Worm (Caenorhabditis elegans): ENCODE results near the gene try-3.

The try-3 gene

ce11 chrIV:6560434-6560833, 3.5 kb downstream of the try-3 start, which contains the start of gene best-9:
Gene best-9, plus strand, starts transcription at chrIV:6560734.
- TF ChIP-seq ets-7 (tag; optimal IDR thresholded peaks at IDR 0.05) (no peak), tbx-37 (GFP tag; conservative IDR thresholded peaks at IDR 0.05) (no peak), flt-1 (GFP tag; IDR thresholded peaks at IDR 0.05) (no peak), B0310.2 (tag; optimal IDR thresholded peaks at IDR 0.05) (no peak), pes-1 (GFP tag; IDR thresholded peaks at IDR 0.05) (no peak), hmg-4 (GFP tag; optimal IDR thresholded peaks at IDR 0.05) (no peak), tra-4 (tag; optimal IDR thresholded peaks at IDR 0.05) (no peak), aly-1 (tag; optimal IDR thresholded peaks at IDR 0.05) (no peak), hnd-1 (tag; optimal IDR thresholded peaks at IDR 0.05) (no peak), F13C5.2 (tag; optimal IDR thresholded peaks at IDR 0.05) (no peak), sea-1 (GFP tag; conservative IDR thresholded peaks at IDR 0.05) (no peak), scrt-1 (GFP tag; IDR thresholded peaks at IDR 0.05) (no peak)

DNA sequence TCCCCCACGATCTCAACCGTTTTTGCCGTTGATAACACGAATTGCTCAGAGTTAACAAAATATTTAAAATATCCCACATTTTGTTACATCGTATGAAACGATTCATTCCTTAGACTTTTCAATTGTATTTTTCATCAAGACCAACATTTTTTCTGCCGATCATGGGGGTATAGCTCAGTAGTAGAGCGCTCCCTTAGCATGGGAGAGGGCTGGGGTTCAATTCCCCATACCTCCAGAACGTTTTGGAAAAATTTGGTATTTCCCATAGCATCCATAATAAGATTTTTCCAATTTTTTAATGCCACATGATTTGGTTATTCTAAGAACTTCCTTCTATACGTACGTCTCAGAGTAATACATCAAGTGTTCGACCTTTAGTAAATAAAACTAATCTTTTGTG, 5.1 kb downstream of the try-3 start:
- TF ChIP-seq hnd-1 (tag; optimal IDR thresholded peaks at IDR 0.05): no peak
- TF ChIP-seq aly-1 (tag; optimal IDR thresholded peaks at IDR 0.05): no peak
- TF ChIP-seq ama-1 (optimal IDR thresholded peaks at IDR 0.05): no peak
- TF ChIP-seq sea-1 (GFP tag; conservative IDR thresholded peaks at IDR 0.05): no peak
- TF ChIP-seq B0310.2 (tag; optimal IDR thresholded peaks at IDR 0.05): no peak
- TF ChIP-seq tbx-11 (GFP tag; IDR thresholded peaks at IDR 0.05): no peak
- TF ChIP-seq hmbx-1 (tag; optimal IDR thresholded peaks at IDR 0.05): no peak
- TF ChIP-seq F13C5.2 (tag; optimal IDR thresholded peaks at IDR 0.05): no peak
- no peak for TF ChIP-seq ceh-36 (tag; optimal IDR thresholded peaks at IDR 0.05)
- no peak for TF ChIP-seq hmg-4 (GFP tag; optimal IDR thresholded peaks at IDR 0.05)
- TF ChIP-seq ceh-13 (GFP tag; optimal IDR thresholded peaks at IDR 0.05): no peak
- no peak for TF ChIP-seq tra-4 (tag; optimal IDR thresholded peaks at IDR 0.05)
- no peak for TF ChIP-seq tbx-37 (GFP tag; conservative IDR thresholded peaks at IDR 0.05)
- no peak for TF ChIP-seq scrt-1 (GFP tag; IDR thresholded peaks at IDR 0.05)
- no peak for TF ChIP-seq ets-7 (tag; optimal IDR thresholded peaks at IDR 0.05)
- TF ChIP-seq pes-1 (GFP tag; IDR thresholded peaks at IDR 0.05): no peak
- no peak for TF ChIP-seq flt-1 (GFP tag; IDR thresholded peaks at IDR 0.05)

DNA sequence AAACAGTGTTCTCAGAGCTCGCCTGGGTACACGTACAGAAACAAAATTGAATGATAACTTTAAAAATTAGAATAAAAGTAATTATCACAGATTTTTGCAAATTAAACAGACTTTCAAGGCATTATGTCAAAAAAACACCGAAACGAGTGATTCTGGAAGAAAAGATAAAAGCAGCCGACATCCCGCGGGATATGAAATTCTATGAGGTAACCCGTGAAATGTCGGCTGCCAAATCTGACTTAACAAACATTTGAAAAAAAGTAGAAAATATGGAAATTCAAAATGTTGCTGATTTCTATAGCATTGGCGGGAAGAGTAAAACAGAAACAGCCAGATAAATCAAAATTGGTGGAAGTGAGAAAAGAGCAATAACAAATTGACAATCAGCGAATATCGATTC, 8.7 kb downstream of the try-3 start:
- TF ChIP-seq F13C5.2 (tag; optimal IDR thresholded peaks at IDR 0.05): no peak
- no peak for TF ChIP-seq ceh-36 (tag; optimal IDR thresholded peaks at IDR 0.05)
- no peak for TF ChIP-seq ceh-13 (GFP tag; optimal IDR thresholded peaks at IDR 0.05)
- TF ChIP-seq ama-1 (optimal IDR thresholded peaks at IDR 0.05): no peak
- no peak for TF ChIP-seq pes-1 (GFP tag; IDR thresholded peaks at IDR 0.05)
- no peak for TF ChIP-seq tbx-11 (GFP tag; IDR thresholded peaks at IDR 0.05)
- no peak for TF ChIP-seq hnd-1 (tag; optimal IDR thresholded peaks at IDR 0.05)
- TF ChIP-seq hmg-4 (GFP tag; optimal IDR thresholded peaks at IDR 0.05): no peak
- no peak for TF ChIP-seq hmbx-1 (tag; optimal IDR thresholded peaks at IDR 0.05)
- no peak for TF ChIP-seq sea-1 (GFP tag; conservative IDR thresholded peaks at IDR 0.05)
- TF ChIP-seq aly-1 (tag; optimal IDR thresholded peaks at IDR 0.05): no peak
- TF ChIP-seq flt-1 (GFP tag; IDR thresholded peaks at IDR 0.05): no peak
- TF ChIP-seq tbx-37 (GFP tag; conservative IDR thresholded peaks at IDR 0.05): no peak
- TF ChIP-seq tra-4 (tag; optimal IDR thresholded peaks at IDR 0.05): no peak
- no peak for TF ChIP-seq B0310.2 (tag; optimal IDR thresholded peaks at IDR 0.05)
- no peak for TF ChIP-seq scrt-1 (GFP tag; IDR thresholded peaks at IDR 0.05)
- TF ChIP-seq ets-7 (tag; optimal IDR thresholded peaks at IDR 0.05): no peak

- no peak for TF ChIP-seq flt-1 (GFP tag; IDR thresholded peaks at IDR 0.05)
- TF ChIP-seq ceh-13 (GFP tag; optimal IDR thresholded peaks at IDR 0.05): no peak
- TF ChIP-seq hmg-4 (GFP tag; optimal IDR thresholded peaks at IDR 0.05): no peak
- no peak for TF ChIP-seq tra-4 (tag; optimal IDR thresholded peaks at IDR 0.05)
- no peak for TF ChIP-seq aly-1 (tag; optimal IDR thresholded peaks at IDR 0.05)
- TF ChIP-seq hnd-1 (tag; optimal IDR thresholded peaks at IDR 0.05): no peak
- no peak for TF ChIP-seq pes-1 (GFP tag; IDR thresholded peaks at IDR 0.05)
- no peak for TF ChIP-seq hmbx-1 (tag; optimal IDR thresholded peaks at IDR 0.05)
- no peak for TF ChIP-seq F13C5.2 (tag; optimal IDR thresholded peaks at IDR 0.05)
- no peak for TF ChIP-seq tbx-11 (GFP tag; IDR thresholded peaks at IDR 0.05)
Measured at ce11 chrIV:6572238-6572637, 15.3 kb downstream of the try-3 start, which contains the start of gene bicd-1. Gene bicd-1, minus strand, starts transcription at chrIV:6572338.

- TF ChIP-seq aly-1 (tag; optimal IDR thresholded peaks at IDR 0.05) (no peak), hmg-4 (GFP tag; optimal IDR thresholded peaks at IDR 0.05) (no peak), tbx-37 (GFP tag; conservative IDR thresholded peaks at IDR 0.05) (no peak), tra-4 (tag; optimal IDR thresholded peaks at IDR 0.05) (no peak), ama-1 (optimal IDR thresholded peaks at IDR 0.05) (no peak), flt-1 (GFP tag; IDR thresholded peaks at IDR 0.05) (no peak), F13C5.2 (tag; optimal IDR thresholded peaks at IDR 0.05) (no peak), pes-1 (GFP tag; IDR thresholded peaks at IDR 0.05) (no peak)
Measured at ce11 chrIV:6572655-6573054, 15.7 kb downstream of the try-3 start.

- TF ChIP-seq hmg-4 (GFP tag; optimal IDR thresholded peaks at IDR 0.05): no peak
- TF ChIP-seq ceh-36 (tag; optimal IDR thresholded peaks at IDR 0.05): no peak
- no peak for TF ChIP-seq hnd-1 (tag; optimal IDR thresholded peaks at IDR 0.05)
Measured at ce11 chrIV:6574343-6574742, 17.4 kb downstream of the try-3 start.

DNA sequence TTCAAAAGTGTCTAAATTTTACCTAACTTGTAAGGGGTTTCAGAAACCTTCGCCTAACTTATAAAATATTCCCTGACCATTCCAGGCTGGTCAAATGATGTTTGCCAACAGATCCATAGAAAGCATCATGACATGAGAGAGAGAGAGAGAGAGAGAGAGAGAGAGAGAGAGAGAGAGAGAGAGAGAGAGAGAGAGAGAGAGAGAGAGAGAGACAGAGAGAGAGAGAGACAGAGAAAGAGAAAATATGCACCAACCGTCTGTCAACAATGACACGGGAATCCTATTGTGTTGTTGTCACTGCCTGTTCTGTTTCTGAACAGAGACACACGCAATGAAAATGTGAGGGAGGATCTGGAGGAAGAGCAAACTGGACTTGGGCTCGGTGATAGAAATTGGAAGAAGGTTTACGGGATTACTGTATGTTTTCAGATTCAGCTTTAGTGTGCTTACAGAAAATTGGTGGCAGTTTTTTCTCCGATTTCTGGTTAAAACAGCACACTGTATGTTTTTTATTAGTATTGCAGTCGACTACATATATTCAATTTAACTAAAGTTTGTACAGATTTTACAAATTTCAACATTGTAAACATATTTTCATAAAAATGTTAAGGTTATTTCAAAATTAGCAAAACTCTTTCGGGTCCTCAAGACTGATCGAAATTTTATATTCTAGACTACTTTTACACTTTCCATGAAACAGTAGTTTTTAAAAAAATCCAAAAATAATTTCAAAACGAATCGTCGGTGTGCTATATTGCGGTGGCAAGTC, 19.2 kb downstream of the try-3 start:
- TF ChIP-seq tra-4 (tag; optimal IDR thresholded peaks at IDR 0.05): no peak
- TF ChIP-seq sea-1 (GFP tag; conservative IDR thresholded peaks at IDR 0.05): no peak
- no peak for TF ChIP-seq tbx-11 (GFP tag; IDR thresholded peaks at IDR 0.05)

DNA sequence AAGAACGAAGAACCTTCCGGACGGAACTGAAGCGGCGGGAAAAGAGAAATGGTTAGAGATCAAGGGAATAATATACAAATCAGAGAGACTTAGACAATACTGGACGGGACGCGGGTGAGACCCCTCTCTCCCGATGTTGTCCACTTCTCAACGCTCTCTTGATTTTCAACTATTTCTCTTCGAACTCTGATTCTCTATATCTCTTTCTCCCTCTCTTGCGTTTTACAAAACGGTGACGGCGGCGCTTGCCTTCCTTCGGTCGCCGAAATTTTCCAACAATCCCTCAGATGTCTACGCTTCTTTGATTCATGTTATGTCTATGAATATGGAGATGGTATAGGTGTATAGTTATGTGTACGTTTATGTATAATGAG, 19.8 kb downstream of the try-3 start:
- TF ChIP-seq scrt-1 (GFP tag; IDR thresholded peaks at IDR 0.05) (no peak), hmg-4 (GFP tag; optimal IDR thresholded peaks at IDR 0.05) (no peak), sea-1 (GFP tag; conservative IDR thresholded peaks at IDR 0.05) (no peak), ama-1 (optimal IDR thresholded peaks at IDR 0.05) (no peak), ets-7 (tag; optimal IDR thresholded peaks at IDR 0.05) (no peak)
